Worm (Caenorhabditis elegans) whole organism, L3 larva: Measurements from ENCODE around the gene T28A11.18.

ENCODE experiments used
- R02D3.7 ChIP-seq: fragments of 150-350 bp; optimal IDR thresholded peaks from 2 replicates; lab custom pipeline; 2014; ENCODE audit warnings: missing biosample characterization, missing genetic modification characterization
- aly-2 ChIP-seq: fragments of 150-350 bp; optimal IDR thresholded peaks from 2 replicates; lab custom pipeline; 2014; ENCODE audit warnings: missing biosample characterization, missing genetic modification characterization
- ceh-16 ChIP-seq: sonication (generic microtip); optimal IDR thresholded peaks from 2 replicates; lab custom pipeline; 2017; ENCODE audit warnings: missing biosample characterization, missing genetic modification characterization
- ceh-28 ChIP-seq: fragments of 150-350 bp; optimal IDR thresholded peaks from 2 replicates; lab custom pipeline; 2014; ENCODE audit warnings: missing biosample characterization, missing genetic modification reagents, missing genetic modification characterization
- hmg-11 ChIP-seq: sonication (generic microtip); optimal IDR thresholded peaks from 2 replicates; lab custom pipeline; 2016; ENCODE audit warnings: missing genetic modification characterization, missing compliant biosample characterization
- mdl-1 ChIP-seq: fragments of 150-350 bp; optimal IDR thresholded peaks from 2 replicates; lab custom pipeline; 2014; ENCODE audit warnings: missing biosample characterization, missing genetic modification characterization
- nhr-11 ChIP-seq: fragments of 150-350 bp; optimal IDR thresholded peaks from 2 replicates; lab custom pipeline; 2014; ENCODE audit warnings: missing biosample characterization, missing genetic modification characterization
- nhr-237 ChIP-seq: fragments of 150-350 bp; optimal IDR thresholded peaks from 2 replicates; lab custom pipeline; 2014; ENCODE audit warnings: missing biosample characterization, missing genetic modification characterization
- pqm-1 ChIP-seq: fragments of 150-350 bp; optimal IDR thresholded peaks from 2 replicates; lab custom pipeline; 2017; ENCODE audit warnings: missing biosample characterization, missing genetic modification characterization, inconsistent platforms

DNA sequence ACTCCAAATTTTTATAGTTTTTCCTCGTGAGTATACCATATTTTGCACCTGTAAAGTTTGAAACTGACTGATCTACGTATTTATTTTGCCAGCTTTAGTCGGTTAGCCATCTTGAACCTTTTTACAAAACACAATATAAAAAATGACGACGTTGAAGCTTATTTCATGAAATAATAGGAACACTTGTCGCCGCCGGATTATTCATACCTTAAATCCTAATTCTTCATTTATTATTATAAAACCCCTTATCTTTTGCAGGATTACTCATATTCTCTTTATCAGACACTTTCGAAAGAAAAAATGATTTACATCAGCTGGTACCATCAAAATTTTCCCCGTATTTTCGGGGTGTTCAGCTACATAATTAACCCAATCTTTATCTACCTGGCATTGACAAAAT is 20.3 kb downstream of the T28A11.18 start, which contains the start of gene srj-8:
- TF ChIP-seq nhr-237 (tag; lab: Kevin White, UChicago) (no peak), ceh-16 (tag; lab: Kevin White, UChicago) (no peak), nhr-11 (tag; lab: Kevin White, UChicago) (no peak), aly-2 (tag; lab: Kevin White, UChicago) (no peak), mdl-1 (tag; lab: Kevin White, UChicago) (no peak), pqm-1 (no peak), hmg-11 (tag; lab: Kevin White, UChicago) (no peak), R02D3.7 (tag; lab: Kevin White, UChicago) (no peak), ceh-28 (tag; lab: Kevin White, UChicago) (no peak)
